Worm (Caenorhabditis elegans) whole organism, L4/young adult: Measurements from ENCODE around the gene srj-6.

Experiments used
- W03F9.2 ChIP-seq: fragments of 150-350 bp; optimal IDR thresholded peaks from 2 replicates; lab custom pipeline; 2014; ENCODE audit warnings: missing biosample characterization, missing genetic modification characterization
- him-1 ChIP-seq: sonication (generic microtip); optimal IDR thresholded peaks from 2 replicates; lab custom pipeline; 2016; ENCODE audit warnings: missing genotype, missing genetic modification reagents, missing genetic modification characterization, missing compliant biosample characterization

- TF ChIP-seq W03F9.2 (tag; lab: Kevin White, UChicago) (no peak), him-1 (tag; lab: Kevin White, UChicago) (no peak)
Measured at ce11 chrV:620987-621386, 33.3 kb downstream of the srj-6 start.
